Fruit fly (Drosophila melanogaster): ENCODE data around the gene NP15.6.
A peak's percentile ranks its signal among the peaks of the same experiment; 100 is the strongest.

Gene NP15.6

DNA sequence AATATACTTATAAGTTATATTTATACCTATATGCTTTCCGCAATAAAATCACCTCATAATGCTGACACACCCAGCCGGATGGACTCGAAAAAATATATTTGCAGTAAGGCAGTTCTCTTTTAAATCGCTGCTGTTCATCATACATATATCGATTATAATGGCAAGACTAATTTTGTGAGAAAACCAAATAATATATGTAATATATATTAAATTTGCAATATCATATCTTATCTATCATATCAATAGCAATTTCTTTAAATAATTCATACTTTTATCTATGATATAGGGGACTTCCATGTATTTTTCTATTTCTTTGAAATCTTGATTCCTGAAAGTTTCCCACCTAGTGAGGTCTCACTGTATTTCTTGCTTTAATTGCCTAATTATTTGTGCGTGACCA is 35.4 kb downstream of the NP15.6 start:
- TF ChIP-seq grau (tag; optimal IDR thresholded peaks at IDR 0.05) (peak; percentile 39), CTCF (GFP tag; optimal IDR thresholded peaks at IDR 0.05) (no peak)

dm6 chr3R:19064037-19064664 is 37.0 kb downstream of the NP15.6 start:
- TF ChIP-seq tap (tag; optimal IDR thresholded peaks at IDR 0.05): no peak
- TF ChIP-seq corto (GFP tag; optimal IDR thresholded peaks at IDR 0.05): peak; percentile 29
- peak; percentile 5 for TF ChIP-seq Blimp-1 (GFP tag; optimal IDR thresholded peaks at IDR 0.05)
- peak; percentile 11 for TF ChIP-seq lbe (GFP tag; optimal IDR thresholded peaks at IDR 0.05)
- no peak for TF ChIP-seq hth (optimal IDR thresholded peaks at IDR 0.05)
- no peak for TF ChIP-seq Ravus (GFP tag; IDR thresholded peaks at IDR 0.05)
- TF ChIP-seq stwl (tag; optimal IDR thresholded peaks at IDR 0.05): no peak
- no peak for TF ChIP-seq tll (GFP tag; optimal IDR thresholded peaks at IDR 0.05)

- peak; percentile 9 for TF ChIP-seq CG34376 (GFP tag; optimal IDR thresholded peaks at IDR 0.05)
- no peak for TF ChIP-seq gt (GFP tag; IDR thresholded peaks at IDR 0.05)
- TF ChIP-seq Med (GFP tag): peak; percentile 30
- peak; percentile 21 for TF ChIP-seq grn (GFP tag; optimal IDR thresholded peaks at IDR 0.05)
- peak; percentile 85 for TF ChIP-seq exex (tag; optimal IDR thresholded peaks at IDR 0.05)
- TF ChIP-seq GATAe (GFP tag; conservative IDR thresholded peaks at IDR 0.05): peak; percentile 69; the same call in 1 of the 2 replicates
- no peak for TF ChIP-seq ap (GFP tag; IDR thresholded peaks at IDR 0.05)
- 0 out of 4 replicates have a peak, but pooled peaks have one; percentile 26 for TF ChIP-seq chinmo (GFP tag; IDR thresholded peaks at IDR 0.05; ENCODE audit: partially characterized antibody)
- TF ChIP-seq Pdp1 (GFP tag; optimal IDR thresholded peaks at IDR 0.05): peak in 1 of 2 experiments; percentile 32
- TF ChIP-seq CG12104 (GFP tag; optimal IDR thresholded peaks at IDR 0.05): no peak
- TF ChIP-seq mirr (GFP tag; optimal IDR thresholded peaks at IDR 0.05): peak; percentile 80
- peak; percentile 66 for TF ChIP-seq sug (tag; optimal IDR thresholded peaks at IDR 0.05)
- TF ChIP-seq sd (tag; optimal IDR thresholded peaks at IDR 0.05): peak; percentile 43
- no peak for TF ChIP-seq Fer2 (tag; optimal IDR thresholded peaks at IDR 0.05)
- TF ChIP-seq Hey (tag; optimal IDR thresholded peaks at IDR 0.05): no peak
- TF ChIP-seq corto (GFP tag; optimal IDR thresholded peaks at IDR 0.05): peak; percentile 33
Observed at dm6 chr3R:19065474-19065873, 38.3 kb downstream of the NP15.6 start.

DNA sequence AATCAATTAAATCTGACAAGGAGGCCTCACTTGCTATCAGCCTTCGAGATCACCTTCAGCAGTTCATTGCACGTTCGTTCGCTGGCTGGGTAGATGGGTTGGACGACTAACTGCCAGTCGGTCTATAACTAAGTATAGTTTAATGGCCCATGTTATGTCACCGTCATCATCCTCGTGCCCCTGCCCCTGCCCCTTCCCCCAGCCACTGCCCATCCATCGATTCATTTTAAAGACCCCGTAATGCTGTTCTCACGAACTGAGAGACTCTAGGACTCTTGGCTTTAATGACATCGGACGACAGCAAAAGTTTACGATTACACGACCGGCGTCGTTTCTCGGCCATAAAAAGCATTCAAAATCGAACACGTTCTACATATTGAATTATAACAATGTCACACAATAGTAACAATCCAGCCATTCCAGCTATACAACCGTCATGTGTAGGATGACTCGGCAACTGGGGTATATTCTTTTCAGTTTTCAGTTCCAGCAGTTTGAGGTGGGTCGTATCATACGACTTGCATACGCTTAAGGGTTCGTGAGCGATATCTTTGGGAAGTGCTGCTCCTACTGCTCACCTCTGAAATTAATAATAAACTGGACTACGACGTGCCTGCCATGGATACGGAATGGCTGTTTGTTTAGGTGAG is 39.9 kb downstream of the NP15.6 start:
- TF ChIP-seq CG2199 (GFP tag; IDR thresholded peaks at IDR 0.05): peak; percentile 68; the same call in 1 of the 3 replicates
- TF ChIP-seq Ets65A (GFP tag): peak; percentile 94
- no peak for TF ChIP-seq Dip3 (GFP tag; optimal IDR thresholded peaks at IDR 0.05)
- no peak for TF ChIP-seq lab (GFP tag; optimal IDR thresholded peaks at IDR 0.05)
- TF ChIP-seq CG6654 (GFP tag; optimal IDR thresholded peaks at IDR 0.05): no peak
- no peak for TF ChIP-seq CG10147 (GFP tag; optimal IDR thresholded peaks at IDR 0.05)
- TF ChIP-seq CG5245 (GFP tag; optimal IDR thresholded peaks at IDR 0.05): no peak
- no peak for TF ChIP-seq CG14965 (GFP tag; optimal IDR thresholded peaks at IDR 0.05; ENCODE audit: borderline replicate concordance)
- TF ChIP-seq vnd (GFP tag; IDR thresholded peaks at IDR 0.05; ENCODE audit: partially characterized antibody): no peak
- TF ChIP-seq nom (GFP tag; optimal IDR thresholded peaks at IDR 0.05): peak; percentile 10
- peak; percentile 43 for TF ChIP-seq Med (GFP tag)
- no peak for TF ChIP-seq Nf-YA (GFP tag; IDR thresholded peaks at IDR 0.05)
- peak; percentile 36; the same call in 1 of the 2 replicates for TF ChIP-seq vvl (GFP tag; IDR thresholded peaks at IDR 0.05)

All from whole organism, embryonic.